Worm (Caenorhabditis elegans): ENCODE measurements around the gene pqn-22.
"Not testable (repeated sequence)": the region's sequence is repeated elsewhere in the genome, so short reads cannot be mapped to it uniquely, and the experiment has no call there.

The pqn-22 gene

ce11 chrIV:6033539-6033938, at the start of gene pqn-22:
Gene pqn-22, minus strand, starts transcription at chrIV:6033639.
- not testable (repeated sequence) for TF ChIP-seq unc-62 (GFP tag; optimal IDR thresholded peaks at IDR 0.05)

DNA sequence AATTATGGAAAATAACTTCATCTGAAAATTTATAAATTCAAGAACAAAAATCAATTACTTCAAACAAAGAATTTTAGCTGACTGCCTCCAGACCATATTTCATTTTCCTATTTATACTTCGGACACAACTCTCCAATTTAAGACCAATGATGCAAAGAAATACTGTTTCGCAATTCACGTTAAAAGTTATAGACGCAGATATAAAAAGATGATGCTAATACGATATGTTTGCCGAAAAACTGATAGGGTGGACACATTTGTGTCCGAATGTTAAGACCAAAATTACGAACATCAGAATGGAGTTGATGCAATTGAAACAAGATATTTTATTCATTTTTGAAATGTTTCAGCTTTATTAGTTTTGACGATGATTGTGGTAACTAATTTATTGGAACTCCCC, 46.5 kb upstream of the pqn-22 start, which contains the start of gene ugt-19:
TSS of gene ugt-19 (minus strand) at position 28 of the 400 bp plus-strand sequence.
- TF ChIP-seq unc-62 (GFP tag; optimal IDR thresholded peaks at IDR 0.05): no peak

DNA sequence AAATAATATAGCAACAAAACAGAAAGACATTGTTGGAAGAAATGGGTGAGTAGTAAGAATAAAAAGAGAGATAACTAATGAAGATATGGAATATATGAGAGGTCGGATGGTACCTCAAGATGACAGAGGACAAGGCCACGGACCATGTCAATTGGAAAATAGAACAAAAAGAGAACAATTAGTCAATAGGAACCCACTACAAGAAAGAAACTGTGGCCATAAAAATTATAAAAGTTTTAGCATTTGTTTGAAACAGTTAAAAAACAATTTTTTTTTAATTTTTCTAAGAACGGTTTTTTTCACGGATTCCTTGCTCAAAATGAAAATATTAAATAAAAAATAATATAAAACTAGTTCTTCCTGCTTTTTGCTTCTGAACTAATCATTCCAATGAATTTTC, 42.7 kb upstream of the pqn-22 start, which contains the start of gene cpg-20:
TSS of gene cpg-20 (minus strand) at position 101 of the 400 bp plus-strand sequence.
- no peak for TF ChIP-seq unc-62 (GFP tag; optimal IDR thresholded peaks at IDR 0.05)

DNA sequence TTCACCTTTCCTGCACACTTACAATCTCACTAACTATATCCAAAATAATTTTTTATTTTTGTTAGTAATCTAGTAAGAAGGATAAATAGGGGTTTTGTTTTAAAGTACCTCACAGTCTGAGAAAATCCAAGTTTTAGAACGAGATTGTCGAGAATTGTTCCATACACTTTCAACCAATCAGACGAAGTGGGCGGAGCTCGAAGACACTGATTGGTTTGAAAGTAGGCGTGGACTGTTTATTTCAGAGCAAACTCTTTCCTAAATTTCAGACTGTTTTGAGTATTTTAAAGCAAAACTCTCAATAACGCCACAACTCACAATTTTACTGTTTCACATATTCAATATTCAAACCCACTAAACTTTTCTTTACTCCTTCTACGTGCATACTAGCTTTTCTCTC, 37.6 kb upstream of the pqn-22 start:
- no peak for TF ChIP-seq unc-62 (GFP tag; optimal IDR thresholded peaks at IDR 0.05)

DNA sequence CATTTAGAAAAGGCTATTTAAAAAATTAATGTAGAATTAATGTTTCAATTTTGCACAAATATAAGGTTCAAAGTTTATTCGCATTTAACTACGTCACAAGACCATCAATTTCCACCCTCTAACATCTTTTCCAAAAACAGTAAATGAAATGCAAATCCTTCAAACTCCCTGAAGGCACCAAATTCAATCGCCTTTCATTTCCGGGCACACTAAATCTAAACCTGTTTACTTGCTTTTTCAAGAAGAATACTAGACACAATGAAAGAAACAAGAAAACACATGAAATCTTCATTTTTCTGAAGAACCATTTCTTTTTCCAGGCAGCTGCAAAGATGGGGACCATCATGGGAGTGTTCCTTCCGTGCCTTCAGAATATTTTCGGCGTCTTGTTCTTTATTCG, 31.7 kb upstream of the pqn-22 start:
- no peak for TF ChIP-seq unc-62 (GFP tag; optimal IDR thresholded peaks at IDR 0.05)

DNA sequence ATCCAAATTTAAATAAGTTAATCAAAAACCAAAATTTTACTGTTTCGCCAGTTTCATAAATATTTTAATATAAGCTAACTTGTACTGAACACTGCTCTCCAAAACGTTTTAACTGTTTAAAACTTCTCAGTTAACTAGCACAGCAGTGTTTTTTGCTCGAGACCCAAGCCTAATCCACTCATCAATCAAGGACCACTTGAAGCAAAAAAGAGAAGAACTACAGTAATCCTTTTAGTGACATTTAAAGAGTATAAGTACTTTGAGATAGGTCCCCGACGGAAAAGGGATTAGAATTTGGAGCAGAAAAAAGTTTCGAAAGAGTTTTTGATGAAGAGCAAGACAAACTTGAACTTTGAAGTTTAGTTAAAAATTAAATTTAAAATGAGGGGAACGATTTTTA, 31.2 kb upstream of the pqn-22 start:
- TF ChIP-seq unc-62 (GFP tag; optimal IDR thresholded peaks at IDR 0.05): no peak

- TF ChIP-seq unc-62 (GFP tag; optimal IDR thresholded peaks at IDR 0.05): no peak
Observed at ce11 chrIV:6062078-6062477, 28.6 kb upstream of the pqn-22 start.

DNA sequence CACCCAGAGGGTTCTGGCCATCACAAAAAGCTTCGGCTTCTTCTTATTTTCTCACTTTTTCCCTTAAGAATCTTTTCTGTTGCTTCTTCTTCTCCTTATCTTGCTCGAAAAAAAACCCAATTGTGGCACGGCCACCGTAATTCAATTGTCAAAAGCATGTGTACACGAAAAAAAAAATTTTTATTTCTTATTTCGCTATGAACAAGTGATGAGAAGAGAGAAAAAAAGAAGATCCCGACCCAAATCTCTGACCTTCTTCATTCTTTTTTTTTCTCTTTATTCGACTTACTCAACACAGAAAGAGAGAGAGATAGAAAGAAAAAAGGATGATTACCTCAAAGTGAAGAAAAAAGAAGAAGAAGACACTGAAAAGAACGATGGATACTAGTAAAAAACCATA, 27.5 kb upstream of the pqn-22 start:
- no peak for TF ChIP-seq unc-62 (GFP tag; optimal IDR thresholded peaks at IDR 0.05)

DNA sequence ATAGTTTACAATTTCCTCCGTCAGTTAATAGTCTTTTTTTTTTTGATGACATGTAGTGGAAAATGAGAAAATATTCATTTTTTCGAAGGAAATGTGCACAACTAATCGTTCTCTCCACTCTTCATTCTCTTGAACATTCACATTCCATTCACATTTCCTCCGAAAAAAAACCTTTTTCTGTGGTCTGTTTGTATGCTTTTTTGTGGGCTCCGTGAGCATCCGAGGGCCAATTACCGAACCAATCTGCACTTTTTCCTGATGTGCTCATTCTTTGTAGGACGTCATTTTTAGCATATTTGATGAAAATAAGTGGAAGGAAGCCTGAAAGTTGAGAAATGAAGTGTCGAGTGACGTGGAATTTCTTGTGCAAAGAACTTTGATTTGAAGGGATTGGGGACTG, 26.3 kb upstream of the pqn-22 start:
- TF ChIP-seq unc-62 (GFP tag; optimal IDR thresholded peaks at IDR 0.05): no peak

DNA sequence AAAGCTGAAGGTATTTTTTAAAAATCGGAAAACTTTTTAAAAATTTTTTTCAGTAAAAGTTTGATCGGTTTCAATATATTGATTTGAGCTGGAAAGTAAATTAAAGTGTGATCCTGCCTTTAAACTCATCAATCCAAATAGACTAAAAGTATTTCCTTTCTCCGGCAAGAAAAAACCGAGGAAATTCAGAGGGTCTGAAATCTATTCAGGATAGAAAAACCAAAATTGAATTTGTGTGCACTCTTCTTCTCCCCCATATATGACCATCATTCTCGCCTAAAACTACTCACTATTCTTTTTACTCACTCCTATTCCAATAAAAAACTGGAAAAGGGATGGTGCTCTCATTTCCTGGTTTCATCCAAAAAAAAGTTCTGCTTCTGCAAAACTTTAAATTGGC, 21.4 kb upstream of the pqn-22 start:
- TF ChIP-seq unc-62 (GFP tag; optimal IDR thresholded peaks at IDR 0.05): no peak

DNA sequence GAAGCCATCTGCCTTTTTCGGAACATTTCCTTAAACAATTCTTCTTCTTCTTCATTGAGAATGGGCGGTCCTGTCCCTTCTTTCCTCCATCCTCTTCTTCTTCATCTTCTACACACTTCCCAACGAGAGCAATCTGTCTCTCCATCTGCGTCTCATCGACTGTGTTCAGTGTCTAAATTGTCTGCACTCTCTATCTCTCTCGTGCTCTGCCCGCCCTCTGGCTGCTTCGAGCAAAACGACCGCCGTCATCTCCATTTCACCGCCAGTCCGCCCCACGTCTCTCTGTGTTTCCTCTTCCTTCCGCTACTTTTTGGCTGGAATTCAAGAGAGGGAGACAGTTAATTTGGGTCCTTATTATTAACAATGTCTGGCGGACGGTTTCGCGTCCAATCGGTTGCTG, 20.0 kb upstream of the pqn-22 start:
- TF ChIP-seq unc-62 (GFP tag; optimal IDR thresholded peaks at IDR 0.05): no peak

- no peak for TF ChIP-seq unc-62 (GFP tag; optimal IDR thresholded peaks at IDR 0.05)
Observed at ce11 chrIV:6051884-6052283, 18.4 kb upstream of the pqn-22 start.

- no peak for TF ChIP-seq unc-62 (GFP tag; optimal IDR thresholded peaks at IDR 0.05)
Observed at ce11 chrIV:6049062-6049461, 15.6 kb upstream of the pqn-22 start.

ce11 chrIV:6048462-6048861, 15.0 kb upstream of the pqn-22 start:
- no peak for TF ChIP-seq unc-62 (GFP tag; optimal IDR thresholded peaks at IDR 0.05)

- TF ChIP-seq unc-62 (GFP tag; optimal IDR thresholded peaks at IDR 0.05): no peak
Observed at ce11 chrIV:6047164-6047727, 13.8 kb upstream of the pqn-22 start.

DNA sequence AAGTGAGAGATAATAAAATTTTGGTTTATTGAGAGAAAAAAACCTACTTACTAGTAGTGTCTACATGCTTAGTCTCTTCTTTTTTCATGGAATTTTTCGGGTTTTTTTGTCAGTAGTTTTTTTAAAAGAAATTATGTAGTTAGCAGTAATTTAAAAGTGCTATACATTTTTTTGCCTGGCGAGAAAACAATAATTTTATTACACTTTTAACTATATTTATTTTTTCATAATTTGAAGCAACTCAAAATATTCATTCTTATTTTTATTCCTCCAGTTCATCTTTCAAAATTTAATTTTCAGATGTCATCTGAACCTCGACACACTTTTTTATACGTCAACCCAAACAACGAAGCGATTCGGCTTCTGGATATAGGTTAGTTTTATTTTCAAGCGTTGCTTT, 7.2 kb upstream of the pqn-22 start, which contains the start of gene kcc-2:
TSS of gene kcc-2 (plus strand) at position 301 of the 400 bp plus-strand sequence.
- no peak for TF ChIP-seq unc-62 (GFP tag; optimal IDR thresholded peaks at IDR 0.05)

- no peak for TF ChIP-seq unc-62 (GFP tag; optimal IDR thresholded peaks at IDR 0.05)
Observed at ce11 chrIV:6035113-6035512, 1.7 kb upstream of the pqn-22 start.

ce11 chrIV:6032413-6032812, 1.0 kb downstream of the pqn-22 start:
- TF ChIP-seq unc-62 (GFP tag; optimal IDR thresholded peaks at IDR 0.05): no peak
